Fruit fly (Drosophila melanogaster) whole organism, wandering third instar larva: Measurements from ENCODE around the gene CG5846.

ENCODE experiments used
- Abd-B ChIP-seq: fragments of >200 bp; optimal IDR thresholded peaks from 2 replicates; lab custom pipeline; 2017; ENCODE audit warnings: missing biosample characterization, missing genetic modification characterization
- CG32264 ChIP-seq: fragments of 200-800 bp; sonication (Bioruptor generic); optimal IDR thresholded peaks from 2 replicates; lab custom pipeline; 2016; ENCODE audit warnings: missing biosample characterization, missing genetic modification characterization
- CG9705 ChIP-seq: fragments of 200-800 bp; sonication (Bioruptor generic); optimal IDR thresholded peaks from 2 replicates; lab custom pipeline; 2018; ENCODE audit warnings: missing biosample characterization, mild to moderate bottlenecking, missing genetic modification characterization
- CrebA ChIP-seq: fragments of 200-800 bp; sonication (Bioruptor generic); optimal IDR thresholded peaks from 2 replicates; lab custom pipeline; 2016; ENCODE audit warnings: missing biosample characterization, mild to moderate bottlenecking, missing genetic modification characterization, borderline replicate concordance
- Dfd ChIP-seq: fragments of >200 bp; optimal IDR thresholded peaks from 2 replicates; lab custom pipeline; 2017; ENCODE audit warnings: missing biosample characterization, missing genetic modification characterization
- Dif ChIP-seq: fragments of 200-275, 200-300 bp; sonication (Bioruptor generic); optimal IDR thresholded peaks from 2 replicates; lab custom pipeline; 2018; ENCODE audit warnings: missing biosample characterization, missing genetic modification characterization; ENCODE audit not compliant: partially characterized antibody
- GATAd ChIP-seq: sonication (Bioruptor generic); optimal IDR thresholded peaks from 2 replicates; lab custom pipeline; 2016; ENCODE audit warnings: missing biosample characterization, missing genetic modification characterization
- HLH106 ChIP-seq: fragments of 200-800 bp; optimal IDR thresholded peaks from 3 replicates; lab custom pipeline; 2019; ENCODE audit warnings: missing biosample characterization, mild to moderate bottlenecking, missing genetic modification characterization, moderate library complexity
- Hnf4 ChIP-seq: fragments of 200-800 bp; sonication (Bioruptor generic); optimal IDR thresholded peaks from 2 replicates; lab custom pipeline; 2016; ENCODE audit warnings: missing biosample characterization, mild to moderate bottlenecking, missing genetic modification characterization
- Hr78 ChIP-seq: fragments of >200 bp; optimal IDR thresholded peaks from 2 replicates; lab custom pipeline; 2017; ENCODE audit warnings: missing biosample characterization, missing genetic modification characterization
- Hr83 ChIP-seq: fragments of 200-300 bp; sonication (Bioruptor generic); optimal IDR thresholded peaks from 2 replicates; lab custom pipeline; 2016; ENCODE audit warnings: missing biosample characterization, mild to moderate bottlenecking, missing genetic modification characterization, moderate library complexity; ENCODE audit not compliant: poor library complexity, severe bottlenecking
- Jra ChIP-seq: sonication (Bioruptor generic); optimal IDR thresholded peaks from 2 replicates; lab custom pipeline; 2016; ENCODE audit warnings: missing biosample characterization, missing genetic modification characterization
- Mio ChIP-seq: sonication (Bioruptor generic); optimal IDR thresholded peaks from 2 replicates; lab custom pipeline; 2016; ENCODE audit warnings: missing biosample characterization, missing genetic modification characterization
- Myc ChIP-seq: fragments of >200 bp; optimal IDR thresholded peaks from 2 replicates; lab custom pipeline; 2017
- N ChIP-seq: fragments of >200 bp; optimal IDR thresholded peaks from 2 replicates; lab custom pipeline; 2018; ENCODE audit warnings: missing biosample characterization, missing external identifiers, missing genetic modification characterization
- OdsH ChIP-seq: fragments of 200-800 bp; sonication (Bioruptor generic); optimal IDR thresholded peaks from 2 replicates; lab custom pipeline; 2016; ENCODE audit warnings: missing biosample characterization, mild to moderate bottlenecking, missing genetic modification characterization
- Rel ChIP-seq, 2 experiments: fragments of 200-800 bp; sonication (Bioruptor generic) in 1 of 2; optimal IDR thresholded peaks; 2 replicates in 1 of 2; 3 replicates in 1 of 2; lab custom pipeline; 2016 to 2019; ENCODE audit warnings: mild to moderate bottlenecking in 2 of 2, missing biosample characterization in 2 of 2, missing genetic modification characterization in 2 of 2, moderate library complexity in 1 of 2
- Sp1 ChIP-seq: fragments of 200-800 bp; sonication (Bioruptor generic); optimal IDR thresholded peaks from 3 replicates; lab custom pipeline; 2019; ENCODE audit warnings: missing biosample characterization, mild to moderate bottlenecking, missing genetic modification characterization, moderate library complexity
- Vsx2 ChIP-seq: fragments of 200-300, 225-300 bp; sonication (Bioruptor generic); optimal IDR thresholded peaks from 2 replicates; lab custom pipeline; 2018; ENCODE audit warnings: missing biosample characterization, missing genetic modification characterization; ENCODE audit not compliant: partially characterized antibody
- br ChIP-seq: fragments of 200-800 bp; sonication (Bioruptor generic); optimal IDR thresholded peaks from 2 replicates; lab custom pipeline; 2016; ENCODE audit warnings: missing biosample characterization, missing genetic modification characterization
- brk ChIP-seq: fragments of 200-800 bp; sonication (Bioruptor generic); optimal IDR thresholded peaks from 2 replicates; lab custom pipeline; 2016; ENCODE audit warnings: missing biosample characterization, mild to moderate bottlenecking, missing genetic modification characterization
- dl ChIP-seq, 2 experiments: fragments of 175-275, 200-275 bp in 1 of 2; fragments of 200-275 bp in 1 of 2; sonication (Bioruptor generic); optimal IDR thresholded peaks; lab custom pipeline; 2018; ENCODE audit warnings: mild to moderate bottlenecking in 2 of 2, missing biosample characterization in 2 of 2, missing genetic modification characterization in 2 of 2, moderate library complexity in 2 of 2; ENCODE audit not compliant: partially characterized antibody in 2 of 2, insufficient read depth in 1 of 2
- dmrt93B ChIP-seq: fragments of 200-800 bp; sonication (Bioruptor generic); optimal IDR thresholded peaks from 2 replicates; lab custom pipeline; 2018; ENCODE audit warnings: missing biosample characterization, mild to moderate bottlenecking, missing genetic modification characterization
- dsf ChIP-seq: sonication (Bioruptor generic); optimal IDR thresholded peaks from 2 replicates; lab custom pipeline; 2016; ENCODE audit warnings: missing biosample characterization, missing genetic modification characterization, borderline replicate concordance
- ey ChIP-seq: fragments of 200-800 bp; sonication (Bioruptor generic); optimal IDR thresholded peaks from 2 replicates; lab custom pipeline; 2016; ENCODE audit warnings: missing biosample characterization, missing genetic modification characterization
- foxo ChIP-seq, 2 experiments: fragments of 200-800 bp; sonication (Bioruptor generic); optimal IDR thresholded peaks; 2 replicates in 1 of 2; 3 replicates in 1 of 2; lab custom pipeline; 2016 to 2017; ENCODE audit warnings: missing biosample characterization in 2 of 2, missing genetic modification characterization in 2 of 2
- fru ChIP-seq: fragments of 200-800 bp; sonication (Bioruptor generic); optimal IDR thresholded peaks from 3 replicates; lab custom pipeline; 2016; ENCODE audit warnings: missing biosample characterization, mild to moderate bottlenecking, missing genetic modification characterization
- h ChIP-seq: fragments of 200-800 bp; sonication (Bioruptor generic); optimal IDR thresholded peaks from 3 replicates; lab custom pipeline; 2016; ENCODE audit warnings: missing biosample characterization, mild to moderate bottlenecking, missing genetic modification characterization
- jim ChIP-seq: fragments of 175-275, 200-325 bp; sonication (Bioruptor generic); optimal IDR thresholded peaks from 2 replicates; lab custom pipeline; 2016; ENCODE audit warnings: missing biosample characterization, mild to moderate bottlenecking, missing genetic modification characterization
- lola ChIP-seq: fragments of >200 bp; optimal IDR thresholded peaks from 2 replicates; lab custom pipeline; 2017; ENCODE audit warnings: missing biosample characterization, missing genetic modification characterization
- pan ChIP-seq: fragments of >200 bp; optimal IDR thresholded peaks from 2 replicates; lab custom pipeline; 2017
- psq ChIP-seq: fragments of 200-800 bp; sonication (Bioruptor generic); optimal IDR thresholded peaks from 3 replicates; lab custom pipeline; 2017; ENCODE audit warnings: missing biosample characterization, mild to moderate bottlenecking, missing genetic modification characterization, moderate library complexity
- rgr ChIP-seq: fragments of 200-800 bp; sonication (Bioruptor generic); optimal IDR thresholded peaks from 3 replicates; lab custom pipeline; 2016; ENCODE audit warnings: missing biosample characterization, mild to moderate bottlenecking, missing genetic modification characterization
- sage ChIP-seq: fragments of 200-800 bp; sonication (Bioruptor generic); optimal IDR thresholded peaks from 2 replicates; lab custom pipeline; 2016; ENCODE audit warnings: missing biosample characterization, mild to moderate bottlenecking, missing genetic modification characterization
- sv ChIP-seq: fragments of 200-800 bp; sonication (Bioruptor generic); optimal IDR thresholded peaks from 3 replicates; lab custom pipeline; 2016; ENCODE audit warnings: missing biosample characterization, missing genetic modification characterization
- tai ChIP-seq: sonication (Bioruptor generic); optimal IDR thresholded peaks from 2 replicates; lab custom pipeline; 2016; ENCODE audit warnings: missing biosample characterization, missing genetic modification characterization
- usp ChIP-seq: fragments of >200 bp; optimal IDR thresholded peaks from 2 replicates; lab custom pipeline; 2017; ENCODE audit warnings: missing biosample characterization, missing genetic modification characterization
- woc ChIP-seq: sonication (Bioruptor generic); optimal IDR thresholded peaks from 2 replicates; lab custom pipeline; 2016; ENCODE audit warnings: missing biosample characterization, mild to moderate bottlenecking, missing genetic modification characterization

The CG5846 gene

dm6 chr2L:9924765-9925164 is 32.3 kb downstream of the CG5846 start, which contains the start of the genes TbCMF46 and CG42366:
Gene TbCMF46, minus strand, starts transcription at chr2L:9924865.
Gene CG42366, plus strand, starts transcription at chr2L:9925161.
- TF ChIP-seq CG32264 (GFP tag; lab: Kevin White, UChicago) = no peak
- TF ChIP-seq Hr83 = no peak
- TF ChIP-seq foxo (GFP tag; optimal IDR thresholded peaks at IDR 0.05; lab: Kevin White, UChicago) = no peak
- no peak for TF ChIP-seq jim (GFP tag; lab: Kevin White, UChicago)
- no peak for TF ChIP-seq dmrt93B
- no peak for TF ChIP-seq Myc

dm6 chr2L:9921401-9921800 is 35.6 kb downstream of the CG5846 start, which contains the start of gene CG4592:
Gene CG4592, plus strand, starts transcription at chr2L:9921633.
- peak; percentile 60 for TF ChIP-seq Hr83
- no peak for TF ChIP-seq Hr78 (GFP tag; lab: Kevin White, UChicago)
- TF ChIP-seq ey (GFP tag; lab: Kevin White, UChicago) = no peak
- peak; percentile 39 for TF ChIP-seq psq (GFP tag; lab: Kevin White, UChicago)
- TF ChIP-seq N = no peak
- TF ChIP-seq br (GFP tag; lab: Kevin White, UChicago) = peak; percentile 73
- no peak for TF ChIP-seq Myc
- no peak for TF ChIP-seq rgr (GFP tag; lab: Kevin White, UChicago)
- no peak for TF ChIP-seq Dfd
- TF ChIP-seq CG32264 (GFP tag; lab: Kevin White, UChicago) = peak; percentile 19
- no peak for TF ChIP-seq jim (GFP tag; lab: Kevin White, UChicago)
- TF ChIP-seq lola (GFP tag; lab: Kevin White, UChicago) = no peak
- no peak for TF ChIP-seq usp
- TF ChIP-seq Abd-B = no peak
- no peak for TF ChIP-seq dsf (GFP tag; lab: Kevin White, UChicago)
- peak; percentile 78 for TF ChIP-seq h
- peak; percentile 43 for TF ChIP-seq CG9705
- no peak for TF ChIP-seq dl (GFP tag; optimal IDR thresholded peaks at IDR 0.05; lab: Kevin White, UChicago; ENCODE audit: insufficient read depth in 1 of 2, partially characterized antibody in 2 of 2)
- TF ChIP-seq GATAd = no peak
- no peak for TF ChIP-seq Rel (GFP tag; optimal IDR thresholded peaks at IDR 0.05; lab: Kevin White, UChicago)
- TF ChIP-seq Rel (tag; optimal IDR thresholded peaks at IDR 0.05; lab: Kevin White, UChicago) = no peak
- peak in 1 of 2 experiments; percentile 81 for TF ChIP-seq foxo (GFP tag; optimal IDR thresholded peaks at IDR 0.05; lab: Kevin White, UChicago)
- no peak for TF ChIP-seq CrebA (GFP tag; lab: Kevin White, UChicago)
- no peak for TF ChIP-seq sage (GFP tag; lab: Kevin White, UChicago)
- TF ChIP-seq HLH106 (tag; lab: Kevin White, UChicago) = peak; percentile 73
- TF ChIP-seq pan (lab: Kevin White, UChicago) = no peak
- no peak for TF ChIP-seq brk
- TF ChIP-seq Vsx2 = no peak
- TF ChIP-seq Mio (GFP tag; lab: Kevin White, UChicago) = no peak
- TF ChIP-seq Hnf4 (GFP tag; lab: Kevin White, UChicago) = no peak
- peak; percentile 52 for TF ChIP-seq woc (GFP tag; lab: Kevin White, UChicago)
- peak; percentile 26 for TF ChIP-seq Jra (GFP tag; lab: Kevin White, UChicago)
- peak; percentile 25 for TF ChIP-seq dmrt93B
- TF ChIP-seq sv = peak; percentile 43
- no peak for TF ChIP-seq Dif (GFP tag; lab: Kevin White, UChicago)
- no peak for TF ChIP-seq Sp1 (GFP tag; lab: Kevin White, UChicago)
- TF ChIP-seq tai (GFP tag; lab: Kevin White, UChicago) = no peak
- no peak for TF ChIP-seq fru
- TF ChIP-seq OdsH (GFP tag; lab: Kevin White, UChicago) = peak; percentile 62

dm6 chr2L:9919949-9920348 is 37.1 kb downstream of the CG5846 start, which contains the start of gene CG4594:
Gene CG4594, plus strand, starts transcription at chr2L:9920160.
- TF ChIP-seq sage (GFP tag; lab: Kevin White, UChicago) (peak; percentile 41), sv (no peak), lola (GFP tag; lab: Kevin White, UChicago) (no peak), tai (GFP tag; lab: Kevin White, UChicago) (no peak)
- TF ChIP-seq, all 38 proteins: peak for 1
